Worm (Caenorhabditis elegans) whole organism, L2 larva: Measurements from ENCODE around the gene mtl-2.

Experiments used
- C34F6.9 ChIP-seq: fragments of 150-350 bp; optimal IDR thresholded peaks from 2 replicates; lab custom pipeline; 2014; ENCODE audit warnings: missing biosample characterization, missing genetic modification characterization
- Y55F3AM.14 ChIP-seq: fragments of 200-800 bp; sonication (Bioruptor generic); optimal IDR thresholded peaks from 2 replicates; lab custom pipeline; 2018; ENCODE audit warnings: mild to moderate bottlenecking, missing genetic modification characterization, missing compliant biosample characterization
- alr-1 ChIP-seq: fragments of 150-350 bp; optimal IDR thresholded peaks from 2 replicates; lab custom pipeline; 2014; ENCODE audit warnings: missing biosample characterization, missing genetic modification characterization
- lin-13 ChIP-seq: fragments of 150-350 bp; optimal IDR thresholded peaks from 2 replicates; lab custom pipeline; 2014; ENCODE audit warnings: missing biosample characterization, missing genetic modification reagents, missing genetic modification characterization
- mab-5 ChIP-seq: fragments of 150-350 bp; optimal IDR thresholded peaks from 2 replicates; lab custom pipeline; 2014; ENCODE audit warnings: missing biosample characterization, missing genetic modification characterization
- nhr-77 ChIP-seq: fragments of 150-350 bp; optimal IDR thresholded peaks from 2 replicates; lab custom pipeline; 2014; ENCODE audit warnings: missing biosample characterization, missing genetic modification characterization
- peb-1 ChIP-seq: fragments of 150-350 bp; optimal IDR thresholded peaks from 2 replicates; lab custom pipeline; 2014; ENCODE audit warnings: missing biosample characterization, missing genetic modification characterization
- skn-1 ChIP-seq: sonication (generic microtip); optimal IDR thresholded peaks from 2 replicates; lab custom pipeline; 2017; ENCODE audit warnings: missing biosample characterization, missing genetic modification characterization
- unc-39 ChIP-seq: fragments of 150-350 bp; optimal IDR thresholded peaks from 2 replicates; lab custom pipeline; 2014; ENCODE audit warnings: missing biosample characterization, missing genetic modification characterization
- unc-55 ChIP-seq: fragments of 150-350 bp; sonication (generic microtip); optimal IDR thresholded peaks from 3 replicates; lab custom pipeline; 2014; ENCODE audit warnings: missing biosample characterization, missing genetic modification reagents, missing genetic modification characterization
- zag-1 ChIP-seq: fragments of 150-350 bp; optimal IDR thresholded peaks from 2 replicates; lab custom pipeline; 2014; ENCODE audit warnings: missing biosample characterization, missing genetic modification characterization
- ztf-1 ChIP-seq: fragments of 200-800 bp; sonication (Bioruptor generic); conservative IDR thresholded peaks from 2 replicates; pipeline ENCODE4 v1.3.6; 2022; ENCODE audit warnings: missing genetic modification characterization, missing compliant biosample characterization
- ztf-4 ChIP-seq: fragments of 150-350 bp; optimal IDR thresholded peaks from 2 replicates; lab custom pipeline; 2014; ENCODE audit warnings: missing biosample characterization, missing genetic modification characterization

Gene mtl-2

ce11 chrV:13984828-13985227, 33.6 kb downstream of the mtl-2 start, which contains the start of gene end-1:
end-1 (plus strand) TSS chrV:13985128.
- no peak for TF ChIP-seq unc-55 (GFP tag; lab: Kevin White, UChicago)
- no peak for TF ChIP-seq lin-13 (GFP tag; lab: Kevin White, UChicago)
- TF ChIP-seq peb-1 (tag; lab: Kevin White, UChicago), result no peak
- no peak for TF ChIP-seq zag-1 (tag; lab: Kevin White, UChicago)
- TF ChIP-seq Y55F3AM.14 (GFP tag; lab: Kevin White, UChicago), result no peak
- no peak for TF ChIP-seq mab-5 (tag; lab: Kevin White, UChicago)
- no peak for TF ChIP-seq C34F6.9
- TF ChIP-seq ztf-1 (GFP tag; lab: Robert Waterston, UW), result no peak
- TF ChIP-seq ztf-4 (tag; lab: Kevin White, UChicago), result no peak
- no peak for TF ChIP-seq alr-1 (tag; lab: Kevin White, UChicago)
- no peak for TF ChIP-seq skn-1

ce11 chrV:13981677-13982076, 36.8 kb downstream of the mtl-2 start:
- TF ChIP-seq unc-39 (tag; lab: Kevin White, UChicago), result no peak

DNA sequence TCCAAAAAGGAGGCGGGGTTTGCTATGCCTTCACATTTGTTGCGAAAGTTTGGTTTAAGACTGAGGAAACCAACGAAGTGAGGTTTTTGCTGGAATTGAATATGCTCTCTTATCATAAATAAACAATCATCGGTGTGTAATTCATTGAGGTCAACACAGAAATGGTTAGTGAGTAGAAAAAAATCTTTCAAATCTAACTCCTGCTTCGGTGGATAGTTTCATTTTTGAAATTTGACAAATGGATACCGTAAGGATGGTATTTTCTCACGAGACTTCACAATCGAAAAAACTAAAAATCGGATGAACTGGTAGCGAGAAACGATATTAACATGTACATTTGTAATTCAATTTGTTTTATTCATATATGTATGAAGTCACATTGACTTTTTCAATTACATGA, 37.7 kb downstream of the mtl-2 start, which contains the start of gene eol-1:
TSS of gene eol-1 (minus strand) at position 101 of the 400 bp plus-strand sequence.
- no peak for TF ChIP-seq nhr-77 (tag; lab: Kevin White, UChicago)
